Fruit fly (Drosophila melanogaster): Measurements from ENCODE around the gene Grp170.

The Grp170 gene

DNA sequence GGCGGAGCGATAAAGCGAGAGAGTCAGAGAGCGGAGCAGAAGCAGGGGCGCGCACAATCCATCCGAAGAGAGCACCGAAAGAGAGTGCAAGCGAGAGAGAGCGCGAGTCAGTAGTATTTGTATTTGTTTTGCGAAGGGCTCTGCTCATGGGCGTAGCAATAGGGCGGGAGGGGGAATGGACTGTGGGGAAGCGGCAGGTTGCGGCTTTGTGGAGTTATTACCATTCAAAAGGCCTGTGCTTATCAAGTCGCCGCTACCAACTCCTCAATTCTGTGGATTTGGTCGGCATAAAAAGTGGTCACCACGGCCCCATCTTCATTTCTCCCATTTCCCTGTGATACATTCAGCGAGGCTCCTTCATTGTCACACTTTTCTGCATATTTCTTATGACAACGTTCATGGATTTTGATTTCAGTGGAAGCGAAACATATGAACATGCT lies 26.2 kb upstream of the Grp170 start (continued):
- TF ChIP-seq chm (GFP tag; IDR thresholded peaks at IDR 0.05) (no peak), z (GFP tag; IDR thresholded peaks at IDR 0.05) (peak; percentile 79; the same call in 2 of the 3 replicates), CG4820 (GFP tag; optimal IDR thresholded peaks at IDR 0.05) (peak; percentile 39), zen (tag; optimal IDR thresholded peaks at IDR 0.05) (no peak), CG17385 (GFP tag; optimal IDR thresholded peaks at IDR 0.05) (no peak), scrt (GFP tag; optimal IDR thresholded peaks at IDR 0.05) (peak; percentile 45), Antp (GFP tag; optimal IDR thresholded peaks at IDR 0.05) (peak; percentile 4), CG13775 (GFP tag; optimal IDR thresholded peaks at IDR 0.05) (no peak), Max (GFP tag; optimal IDR thresholded peaks at IDR 0.05) (no peak), CG34376 (GFP tag; optimal IDR thresholded peaks at IDR 0.05) (peak; percentile 21), Six4 (GFP tag; optimal IDR thresholded peaks at IDR 0.05) (peak; percentile 18), h (optimal IDR thresholded peaks at IDR 0.05) (no peak), stc (GFP tag; IDR thresholded peaks at IDR 0.05) (0 out of 2 replicates have a peak, but pooled peaks have one; percentile 39), CG32532 (GFP tag; IDR thresholded peaks at IDR 0.05) (peak; percentile 65), Myb (GFP tag; optimal IDR thresholded peaks at IDR 0.05) (no peak), sisA (GFP tag; IDR thresholded peaks at IDR 0.05) (peak; percentile 38; the same call in 1 of the 2 replicates), CG9215 (GFP tag; IDR thresholded peaks at IDR 0.05) (peak; percentile 62), CG1647 (GFP tag; optimal IDR thresholded peaks at IDR 0.05) (no peak), CG32772 (GFP tag; IDR thresholded peaks at IDR 0.05) (no peak), CG15696 (tag; optimal IDR thresholded peaks at IDR 0.05) (peak; percentile 20), CG14667 (GFP tag; IDR thresholded peaks at IDR 0.05) (no peak), Hand (GFP tag; optimal IDR thresholded peaks at IDR 0.05) (peak; percentile 55), seq (GFP tag; IDR thresholded peaks at IDR 0.05) (no peak), CG4707 (GFP tag; optimal IDR thresholded peaks at IDR 0.05) (no peak), Hsf (GFP tag; optimal IDR thresholded peaks at IDR 0.05) (no peak), Drgx (GFP tag; IDR thresholded peaks at IDR 0.05) (peak; percentile 35; the same call in 1 of the 2 replicates), bbx (GFP tag; IDR thresholded peaks at IDR 0.05; ENCODE audit: partially characterized antibody) (no peak), CG33213 (GFP tag; optimal IDR thresholded peaks at IDR 0.05) (no peak), gfzf (GFP tag; optimal IDR thresholded peaks at IDR 0.05) (no peak), dan (GFP tag; IDR thresholded peaks at IDR 0.05) (no peak), dpn (GFP tag; optimal IDR thresholded peaks at IDR 0.05) (peak in 1 of 2 experiments; percentile 18), CG11247 (GFP tag; IDR thresholded peaks at IDR 0.05) (no peak), CG15073 (GFP tag; optimal IDR thresholded peaks at IDR 0.05) (no peak), MTF-1 (GFP tag; optimal IDR thresholded peaks at IDR 0.05; ENCODE audit: borderline replicate concordance) (no peak), CG10462 (GFP tag; optimal IDR thresholded peaks at IDR 0.05) (no peak), CG4730 (GFP tag; IDR thresholded peaks at IDR 0.05) (peak; percentile 47), pum (GFP tag; optimal IDR thresholded peaks at IDR 0.05) (no peak), pb (GFP tag; optimal IDR thresholded peaks at IDR 0.05) (no peak), CG11695 (GFP tag; IDR thresholded peaks at IDR 0.05) (peak; percentile 29; the same call in 1 of the 3 replicates), shn (GFP tag; optimal IDR thresholded peaks at IDR 0.05) (no peak), CG18599 (GFP tag; optimal IDR thresholded peaks at IDR 0.05) (peak; percentile 77), lab (GFP tag; optimal IDR thresholded peaks at IDR 0.05) (peak; percentile 61), bsh (GFP tag; optimal IDR thresholded peaks at IDR 0.05) (peak in 1 of 2 experiments; percentile 38), Atf-2 (GFP tag; optimal IDR thresholded peaks at IDR 0.05) (no peak), br (optimal IDR thresholded peaks at IDR 0.05) (no peak), luna (GFP tag; optimal IDR thresholded peaks at IDR 0.05) (no peak), sna (GFP tag; IDR thresholded peaks at IDR 0.05; ENCODE audit: partially characterized antibody) (0 out of 2 replicates have a peak, but pooled peaks have one; percentile 14), CG11504 (tag; optimal IDR thresholded peaks at IDR 0.05) (peak; percentile 44), NK7.1 (GFP tag; optimal IDR thresholded peaks at IDR 0.05) (no peak), Xrp1 (GFP tag; IDR thresholded peaks at IDR 0.05) (peak; percentile 24; the same call in 1 of the 2 replicates), CG14860 (GFP tag; IDR thresholded peaks at IDR 0.05; ENCODE audit: partially characterized antibody) (no peak), Gsc (GFP tag; IDR thresholded peaks at IDR 0.05) (no peak)

Data from whole organism, embryonic.